Worm (Caenorhabditis elegans): ENCODE data around the gene gex-2.

ce11 chrIV:572487-572886 lies at the start of gene gex-2:
- TF ChIP-seq cnd-1 (tag; optimal IDR thresholded peaks at IDR 0.05) (no peak), ces-1 (GFP tag; optimal IDR thresholded peaks at IDR 0.05) (no peak), mab-5 (tag; optimal IDR thresholded peaks at IDR 0.05) (no peak), pha-4 (tag; optimal IDR thresholded peaks at IDR 0.05) (no peak), snpc-4 (tag; optimal IDR thresholded peaks at IDR 0.05) (no peak), nhr-76 (tag; optimal IDR thresholded peaks at IDR 0.05) (no peak), lsy-2 (tag; optimal IDR thresholded peaks at IDR 0.05) (no peak)

Measured in whole organism, mixed stage, embryonic.